Fruit fly (Drosophila melanogaster): ENCODE results near the gene CG18048.

- TF ChIP-seq Crg-1 (GFP tag; optimal IDR thresholded peaks at IDR 0.05) (no peak), CG14711 (tag; optimal IDR thresholded peaks at IDR 0.05) (no peak), bab1 (GFP tag; optimal IDR thresholded peaks at IDR 0.05) (no peak), toe (GFP tag; optimal IDR thresholded peaks at IDR 0.05) (no peak), CG33017 (tag; optimal IDR thresholded peaks at IDR 0.05) (no peak), CG7101 (tag; optimal IDR thresholded peaks at IDR 0.05) (no peak)
These were observed 37.5 kb downstream of the CG18048 start for dm6 chr3R:6383466-6383769.
